Worm (Caenorhabditis elegans): ENCODE measurements around the gene F58F12.3.

Gene F58F12.3

DNA sequence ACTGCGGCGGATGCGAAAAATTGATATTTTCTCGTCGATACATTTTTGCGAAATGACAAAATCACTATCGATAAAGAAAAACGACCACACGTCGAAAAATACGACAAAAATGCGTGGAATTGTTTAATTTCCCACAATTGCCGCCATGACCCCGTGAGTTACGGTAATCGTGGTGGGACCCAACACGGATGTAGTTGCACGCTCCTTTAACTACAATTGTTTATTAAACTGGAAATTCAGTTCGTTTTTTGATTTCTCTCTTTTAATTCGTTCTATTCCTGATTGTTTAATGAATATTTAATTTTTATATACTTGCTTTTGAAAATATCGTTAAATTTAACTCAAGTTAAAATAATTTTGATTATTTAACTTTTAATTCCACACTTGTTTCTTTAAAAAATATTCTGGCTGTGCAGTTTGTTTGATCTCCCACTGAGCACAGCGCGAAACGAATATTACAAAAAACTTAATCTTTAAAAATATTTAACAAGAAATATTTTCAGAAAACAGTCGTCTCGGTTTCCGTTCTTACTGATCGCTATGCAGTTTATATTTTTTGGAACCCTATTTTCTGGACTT is 25.8 kb downstream of the F58F12.3 start, which contains the start of the genes ani-2 and clec-88:
TSS of gene ani-2 (minus strand) at position 131 of the 579 bp plus-strand sequence.
TSS of gene clec-88 (plus strand) at position 486 of the 579 bp plus-strand sequence.
- peak; percentile 34; the same call in 1 of the 2 replicates for TF ChIP-seq mcd-1 (GFP tag; IDR thresholded peaks at IDR 0.05)
- peak; percentile 20 for TF ChIP-seq tlf-1 (GFP tag; optimal IDR thresholded peaks at IDR 0.05)
- peak; percentile 28; the same call in 1 of the 2 replicates for TF ChIP-seq lir-1 (GFP tag; conservative IDR thresholded peaks at IDR 0.05)
- TF ChIP-seq madf-10 (tag; optimal IDR thresholded peaks at IDR 0.05) = no peak
- peak; percentile 96 for TF ChIP-seq efl-1 (GFP tag; optimal IDR thresholded peaks at IDR 0.05)
- peak; percentile 76 for TF ChIP-seq dpl-1 (GFP tag; optimal IDR thresholded peaks at IDR 0.05)
- TF ChIP-seq rpc-1 (optimal IDR thresholded peaks at IDR 0.05) = no peak
- no peak for TF ChIP-seq rpc-1 (tag; optimal IDR thresholded peaks at IDR 0.05)
- no peak for TF ChIP-seq nhr-90 (tag; optimal IDR thresholded peaks at IDR 0.05)
- TF ChIP-seq lin-35 (GFP tag; optimal IDR thresholded peaks at IDR 0.05) = peak in 1 of 3 experiments; percentile 29
- 0 out of 2 replicates have a peak, but pooled peaks have one; percentile 8 for TF ChIP-seq Y95B8A.8 (GFP tag; IDR thresholded peaks at IDR 0.05)
- TF ChIP-seq madf-6 (GFP tag; IDR thresholded peaks at IDR 0.05) = peak; percentile 95
- TF ChIP-seq snpc-1.3 (tag; optimal IDR thresholded peaks at IDR 0.05; ENCODE audit: insufficient read depth) = no peak
- peak; percentile 85 for TF ChIP-seq ceh-91 (GFP tag; IDR thresholded peaks at IDR 0.05)
- TF ChIP-seq lin-26 (GFP tag; IDR thresholded peaks at IDR 0.05) = no peak
- TF ChIP-seq madf-3 (GFP tag; IDR thresholded peaks at IDR 0.05) = 0 out of 2 replicates have a peak, but pooled peaks have one; percentile 23
- peak; percentile 68 for TF ChIP-seq F49E8.2 (tag; optimal IDR thresholded peaks at IDR 0.05; ENCODE audit: insufficient read depth)
- TF ChIP-seq Y53F4B.3 (GFP tag; IDR thresholded peaks at IDR 0.05) = peak; percentile 16; the same call in 1 of the 2 replicates
- TF ChIP-seq unc-130 (GFP tag; optimal IDR thresholded peaks at IDR 0.05) = peak; percentile 73
- peak; percentile 49 for TF ChIP-seq lin-54 (GFP tag; optimal IDR thresholded peaks at IDR 0.05)
- TF ChIP-seq dox-1 (GFP tag; IDR thresholded peaks at IDR 0.05) = peak; percentile 63; the same call in 1 of the 2 replicates
- TF ChIP-seq snpc-1.1 (tag; optimal IDR thresholded peaks at IDR 0.05; ENCODE audit: insufficient read depth) = peak; percentile 0
- TF ChIP-seq lsl-1 (GFP tag; optimal IDR thresholded peaks at IDR 0.05) = peak; percentile 98
- TF ChIP-seq ztf-18 (tag; optimal IDR thresholded peaks at IDR 0.05) = peak; percentile 9
- TF ChIP-seq madf-8 (GFP tag; conservative IDR thresholded peaks at IDR 0.05) = peak; percentile 89
- TF ChIP-seq him-1 (tag; optimal IDR thresholded peaks at IDR 0.05) = peak; percentile 34
- TF ChIP-seq F57C9.4 (tag; optimal IDR thresholded peaks at IDR 0.05) = no peak
- peak; percentile 31 for TF ChIP-seq tbp1 (GFP tag; optimal IDR thresholded peaks at IDR 0.05)
- peak; percentile 84 for TF ChIP-seq D2030.7 (GFP tag; IDR thresholded peaks at IDR 0.05)
- TF ChIP-seq F57A8.1 (GFP tag; optimal IDR thresholded peaks at IDR 0.05) = no peak
- TF ChIP-seq xnd-1 (tag; optimal IDR thresholded peaks at IDR 0.05) = peak; percentile 90
- TF ChIP-seq F33H1.4 (GFP tag; IDR thresholded peaks at IDR 0.05) = peak; percentile 96
- TF ChIP-seq atf-7 (tag; optimal IDR thresholded peaks at IDR 0.05) = no peak
- TF ChIP-seq chd-7 (tag; optimal IDR thresholded peaks at IDR 0.05) = no peak
- no peak for TF ChIP-seq aptf-3 (GFP tag; IDR thresholded peaks at IDR 0.05)
- peak; percentile 52 for TF ChIP-seq snpc-3.4 (tag; optimal IDR thresholded peaks at IDR 0.05)
- no peak for TF ChIP-seq B0261.1 (tag; optimal IDR thresholded peaks at IDR 0.05)
- TF ChIP-seq F23B12.7 (tag; optimal IDR thresholded peaks at IDR 0.05; ENCODE audit: insufficient read depth) = peak; percentile 73
- 0 out of 2 replicates have a peak, but pooled peaks have one; percentile 45 for TF ChIP-seq hsf-1 (GFP tag; IDR thresholded peaks at IDR 0.05)
- no peak for TF ChIP-seq snpc-4 (GFP tag; optimal IDR thresholded peaks at IDR 0.05)
- peak in 1 of 4 experiments; percentile 17 for TF ChIP-seq snpc-4 (tag; optimal IDR thresholded peaks at IDR 0.05)
